Worm (Caenorhabditis elegans) whole organism, L1 larva: ENCODE results near the gene nhx-6.

Experiments used
- aly-2 ChIP-seq: fragments of 150-350 bp; optimal IDR thresholded peaks from 2 replicates; lab custom pipeline; 2014; ENCODE audit warnings: missing biosample characterization, missing genetic modification characterization
- elt-3 ChIP-seq, 6 experiments: fragments of 150-350 bp in 1 of 6; sonication (generic microtip); optimal IDR thresholded peaks; 2 replicates each; lab custom pipeline; 2017 to 2018; ENCODE audit warnings: missing biosample characterization in 6 of 6, missing genetic modification characterization in 6 of 6, inconsistent platforms in 1 of 6
- jun-1 ChIP-seq: fragments of 150-350 bp; optimal IDR thresholded peaks from 2 replicates; lab custom pipeline; 2014; ENCODE audit warnings: missing biosample characterization, missing genetic modification reagents, missing genetic modification characterization
- mep-1 ChIP-seq: fragments of 150-350 bp; optimal IDR thresholded peaks from 2 replicates; lab custom pipeline; 2014; ENCODE audit warnings: missing biosample characterization, missing genetic modification characterization
- nhr-12 ChIP-seq: sonication (generic microtip); optimal IDR thresholded peaks from 2 replicates; lab custom pipeline; 2017; ENCODE audit warnings: missing biosample characterization, missing genetic modification characterization
- pag-3 ChIP-seq: sonication (generic microtip); optimal IDR thresholded peaks from 2 replicates; lab custom pipeline; 2017; ENCODE audit warnings: missing genetic modification characterization, mild to moderate bottlenecking, missing compliant biosample characterization, antibody characterized with exemption, borderline replicate concordance; ENCODE audit not compliant: insufficient read depth
- skn-1 ChIP-seq: fragments of 150-350 bp; optimal IDR thresholded peaks from 2 replicates; lab custom pipeline; 2014; ENCODE audit warnings: missing biosample characterization, missing genetic modification characterization
- zip-4 ChIP-seq: fragments of 200-800 bp; sonication (Bioruptor generic); optimal IDR thresholded peaks from 2 replicates; lab custom pipeline; 2018; ENCODE audit warnings: mild to moderate bottlenecking, missing genetic modification characterization, moderate library complexity, missing compliant biosample characterization

DNA sequence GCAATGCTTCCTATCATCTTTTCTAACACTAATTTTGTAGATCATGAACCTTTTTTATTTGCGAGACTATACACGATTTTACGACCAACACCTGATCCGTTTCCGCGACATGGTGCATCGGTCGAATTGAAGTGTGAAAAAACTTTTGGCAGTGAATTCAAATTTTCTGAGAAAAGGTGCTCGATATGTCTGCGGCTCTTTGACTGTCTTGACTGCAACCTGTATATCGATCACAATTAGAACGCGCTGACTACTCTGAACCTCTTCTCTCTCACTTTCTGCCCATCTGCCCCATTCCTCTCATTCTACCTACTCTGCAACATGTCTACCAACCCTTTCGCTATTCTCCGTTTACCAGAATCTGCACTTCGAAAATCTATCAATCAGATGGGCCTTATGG, 11.6 kb downstream of the nhx-6 start, which contains the start of gene fbxb-26:
- no peak for TF ChIP-seq skn-1
- TF ChIP-seq jun-1 (tag; lab: Kevin White, UChicago), result no peak
- no peak for TF ChIP-seq elt-3 (tag; optimal IDR thresholded peaks at IDR 0.05; lab: Kevin White, UChicago)
- no peak for TF ChIP-seq aly-2 (tag; lab: Kevin White, UChicago)
- TF ChIP-seq zip-4 (GFP tag; lab: Kevin White, UChicago), result no peak
- TF ChIP-seq nhr-12 (tag; lab: Kevin White, UChicago), result no peak
- TF ChIP-seq mep-1, result no peak
- TF ChIP-seq pag-3 (tag; lab: Kevin White, UChicago), result no peak
